Fruit fly (Drosophila melanogaster) whole organism, embryonic: ENCODE data around the gene CG13449.

Source experiments
- Adf1 ChIP-seq: fragments of 200-800 bp; sonication (Bioruptor generic); IDR thresholded peaks from 2 replicates; pipeline ENCODE4 v1.3.6; 2022; ENCODE audit warnings: missing biosample characterization, missing genetic modification characterization
- B-H2 ChIP-seq: fragments of 200-800 bp; sonication (Bioruptor generic); optimal IDR thresholded peaks from 2 replicates; lab custom pipeline; 2018; ENCODE audit warnings: missing biosample characterization, mild to moderate bottlenecking, missing genetic modification characterization
- Bgb ChIP-seq: fragments of 200-800 bp; sonication (Bioruptor generic); IDR thresholded peaks from 2 replicates; pipeline ENCODE4 v1.3.6; 2022; ENCODE audit warnings: missing biosample characterization, missing genetic modification characterization; ENCODE audit not compliant: partially characterized antibody
- CG13424 ChIP-seq: fragments of 200-800 bp; sonication (Bioruptor generic); optimal IDR thresholded peaks from 2 replicates; lab custom pipeline; 2019; ENCODE audit warnings: missing biosample characterization, mild to moderate bottlenecking, missing genetic modification characterization, moderate library complexity
- CG14965 ChIP-seq: fragments of 200-800 bp; sonication (Bioruptor generic); optimal IDR thresholded peaks from 2 replicates; lab custom pipeline; 2016; ENCODE audit warnings: missing biosample characterization, missing genetic modification characterization, borderline replicate concordance
- CG15269 ChIP-seq: fragments of 200-800 bp; sonication (Bioruptor generic); optimal IDR thresholded peaks from 2 replicates; lab custom pipeline; 2018; ENCODE audit warnings: missing biosample characterization, mild to moderate bottlenecking, missing genetic modification characterization, moderate library complexity
- CG2875 ChIP-seq: fragments of 200-800 bp; sonication (Bioruptor generic); optimal IDR thresholded peaks from 2 replicates; lab custom pipeline; 2017; ENCODE audit warnings: missing biosample characterization, mild to moderate bottlenecking, missing genetic modification characterization, missing genetic modification reagents
- CG32532 ChIP-seq: fragments of 200-800 bp; sonication (Bioruptor generic); IDR thresholded peaks from 2 replicates; pipeline ENCODE4 v1.3.6; 2022; ENCODE audit warnings: missing biosample characterization, missing genetic modification characterization
- CG32772 ChIP-seq: fragments of 200-800 bp; sonication (Bioruptor generic); IDR thresholded peaks from 2 replicates; pipeline ENCODE4 v1.3.6; 2022; ENCODE audit warnings: missing biosample characterization, missing genetic modification characterization
- CG3281 ChIP-seq: fragments of 200-800 bp; sonication (Bioruptor generic); optimal IDR thresholded peaks from 3 replicates; lab custom pipeline; 2017; ENCODE audit warnings: missing biosample characterization, mild to moderate bottlenecking, missing genetic modification characterization
- CG3847 ChIP-seq: fragments of 200-800 bp; sonication (Bioruptor generic); IDR thresholded peaks from 2 replicates; pipeline ENCODE4 v1.3.6; 2022; ENCODE audit warnings: missing biosample characterization, missing genetic modification characterization
- CG3995 ChIP-seq: fragments of 200-800 bp; sonication (Bioruptor generic); optimal IDR thresholded peaks from 3 replicates; lab custom pipeline; 2016; ENCODE audit warnings: missing biosample characterization, missing genetic modification characterization
- CG4707 ChIP-seq: fragments of 200-800 bp; sonication (Bioruptor generic); optimal IDR thresholded peaks from 2 replicates; lab custom pipeline; 2018; ENCODE audit warnings: missing biosample characterization, mild to moderate bottlenecking, missing genetic modification characterization, moderate library complexity
- CG5245 ChIP-seq: fragments of 200-800 bp; sonication (Bioruptor generic); optimal IDR thresholded peaks from 3 replicates; lab custom pipeline; 2016; ENCODE audit warnings: missing biosample characterization, missing genetic modification characterization
- CG7839 ChIP-seq: fragments of 200-800 bp; sonication (Bioruptor generic); optimal IDR thresholded peaks from 3 replicates; lab custom pipeline; 2018; ENCODE audit warnings: missing biosample characterization, mild to moderate bottlenecking, missing genetic modification characterization, moderate library complexity
- CG7987 ChIP-seq: fragments of 200-800 bp; sonication (Bioruptor generic); optimal IDR thresholded peaks from 2 replicates; lab custom pipeline; 2018; ENCODE audit warnings: missing biosample characterization, mild to moderate bottlenecking, missing genetic modification characterization, moderate library complexity
- CG9215 ChIP-seq: fragments of 200-800 bp; sonication (Bioruptor generic); IDR thresholded peaks from 2 replicates; pipeline ENCODE4 v1.3.6; 2022; ENCODE audit warnings: missing biosample characterization, missing genetic modification characterization
- CkIIα-i1 ChIP-seq: fragments of 200-800 bp; sonication (Bioruptor generic); IDR thresholded peaks from 2 replicates; pipeline ENCODE4 v1.3.6; 2022; ENCODE audit warnings: missing biosample characterization, missing genetic modification characterization
- D19B ChIP-seq: fragments of 200-800 bp; sonication (Bioruptor generic); optimal IDR thresholded peaks from 2 replicates; lab custom pipeline; 2017; ENCODE audit warnings: missing biosample characterization, mild to moderate bottlenecking, missing genetic modification characterization
- Dip2 ChIP-seq: fragments of 200-800 bp; sonication (Bioruptor generic); IDR thresholded peaks from 2 replicates; pipeline ENCODE4 v1.3.6; 2022; ENCODE audit warnings: missing biosample characterization, missing genetic modification characterization
- Dp ChIP-seq: fragments of 200-800 bp; sonication (Bioruptor generic); optimal IDR thresholded peaks from 2 replicates; lab custom pipeline; 2018; ENCODE audit warnings: missing biosample characterization, mild to moderate bottlenecking, missing genetic modification characterization, moderate library complexity
- Hr51 ChIP-seq, 2 experiments: fragments of 200-800 bp; sonication (Bioruptor generic); optimal IDR thresholded peaks; 2 replicates in 1 of 2; 3 replicates in 1 of 2; lab custom pipeline; 2016 to 2018; ENCODE audit warnings: missing biosample characterization in 2 of 2, missing genetic modification characterization in 2 of 2, mild to moderate bottlenecking in 1 of 2, moderate library complexity in 1 of 2
- Lpt ChIP-seq: fragments of >200 bp; optimal IDR thresholded peaks from 2 replicates; lab custom pipeline; 2018; ENCODE audit warnings: missing biosample characterization, missing genetic modification characterization
- MTF-1 ChIP-seq: fragments of 200-800 bp; sonication (Bioruptor generic); optimal IDR thresholded peaks from 2 replicates; lab custom pipeline; 2018; ENCODE audit warnings: missing biosample characterization, mild to moderate bottlenecking, missing genetic modification characterization, borderline replicate concordance
- Oaz ChIP-seq: fragments of 200-800 bp; sonication (Bioruptor generic); IDR thresholded peaks from 2 replicates; pipeline ENCODE4 v1.3.6; 2022; ENCODE audit warnings: missing biosample characterization, missing genetic modification characterization
- Pdp1 ChIP-seq, 2 experiments: fragments of 200-800 bp; sonication (Bioruptor generic); optimal IDR thresholded peaks; 3 replicates each; lab custom pipeline; 2016; ENCODE audit warnings: missing biosample characterization in 2 of 2, missing genetic modification characterization in 2 of 2, mild to moderate bottlenecking in 1 of 2, moderate library complexity in 1 of 2
- bbx ChIP-seq: fragments of 200-800 bp; sonication (Bioruptor generic); IDR thresholded peaks from 2 replicates; pipeline ENCODE4 v1.3.6; 2022; ENCODE audit warnings: missing biosample characterization, missing genetic modification characterization; ENCODE audit not compliant: partially characterized antibody
- br ChIP-seq: fragments of >200 bp; optimal IDR thresholded peaks from 2 replicates; lab custom pipeline; 2017
- bsh ChIP-seq, 2 experiments: fragments of 200-800 bp; sonication (Bioruptor generic); optimal IDR thresholded peaks; 2 replicates each; lab custom pipeline; 2017 to 2018; ENCODE audit warnings: mild to moderate bottlenecking in 2 of 2, missing biosample characterization in 2 of 2, missing genetic modification characterization in 2 of 2, moderate library complexity in 1 of 2
- btn ChIP-seq: fragments of 200-800 bp; sonication (Bioruptor generic); optimal IDR thresholded peaks from 2 replicates; lab custom pipeline; 2016; ENCODE audit warnings: missing biosample characterization, missing genetic modification characterization
- chm ChIP-seq: fragments of 200-800 bp; sonication (Bioruptor generic); IDR thresholded peaks from 2 replicates; pipeline ENCODE4 v1.3.6; 2022; ENCODE audit warnings: missing biosample characterization, missing genetic modification characterization
- corto ChIP-seq: fragments of 200-800 bp; sonication (Bioruptor generic); optimal IDR thresholded peaks from 2 replicates; lab custom pipeline; 2016; ENCODE audit warnings: missing biosample characterization, mild to moderate bottlenecking, missing genetic modification characterization, moderate library complexity
- dmrt99B ChIP-seq: fragments of 200-800 bp; sonication (Bioruptor generic); optimal IDR thresholded peaks from 2 replicates; lab custom pipeline; 2018; ENCODE audit warnings: missing biosample characterization, mild to moderate bottlenecking, missing genetic modification characterization, moderate library complexity
- emc ChIP-seq: fragments of 200-800 bp; sonication (Bioruptor generic); optimal IDR thresholded peaks from 2 replicates; lab custom pipeline; 2016; ENCODE audit warnings: missing biosample characterization, missing genetic modification characterization
- ken ChIP-seq: fragments of 200-800 bp; sonication (Bioruptor generic); IDR thresholded peaks from 3 replicates; pipeline ENCODE4 v1.3.6; 2022; ENCODE audit warnings: missing biosample characterization, missing genetic modification characterization
- klu ChIP-seq: fragments of 200-800 bp; sonication (Bioruptor generic); IDR thresholded peaks from 2 replicates; pipeline ENCODE4 v1.3.6; 2022; ENCODE audit warnings: missing biosample characterization, missing genetic modification characterization
- lilli ChIP-seq: fragments of 200-800 bp; sonication (Bioruptor generic); optimal IDR thresholded peaks from 3 replicates; lab custom pipeline; 2016; ENCODE audit warnings: missing biosample characterization, missing genetic modification characterization
- nerfin-2 ChIP-seq: fragments of 200-800 bp; sonication (Bioruptor generic); IDR thresholded peaks from 2 replicates; pipeline ENCODE4 v1.3.6; 2022; ENCODE audit warnings: missing biosample characterization, missing genetic modification characterization; ENCODE audit not compliant: partially characterized antibody
- pan ChIP-seq, 4 experiments: fragments of >200 bp in 3 of 4; fragments of 200-800 bp in 1 of 4; sonication (Bioruptor generic) in 1 of 4; optimal IDR thresholded peaks in 3 of 4; IDR thresholded peaks in 1 of 4; 2 replicates each; pipeline versions ENCODE4 v1.3.6 to Lab custom; 2017 to 2022; ENCODE audit warnings: missing biosample characterization in 2 of 4, missing genetic modification characterization in 2 of 4, mixed read lengths in 1 of 4
- pita ChIP-seq: fragments of 200-800 bp; sonication (Bioruptor generic); optimal IDR thresholded peaks from 2 replicates; lab custom pipeline; 2017; ENCODE audit warnings: missing biosample characterization, mild to moderate bottlenecking, missing genetic modification characterization
- sens-2 ChIP-seq: fragments of 200-800 bp; sonication (Bioruptor generic); IDR thresholded peaks from 2 replicates; pipeline ENCODE4 v1.3.6; 2022; ENCODE audit warnings: missing biosample characterization, missing genetic modification characterization
- shn ChIP-seq: fragments of 200-800 bp; sonication (Bioruptor generic); optimal IDR thresholded peaks from 3 replicates; lab custom pipeline; 2016; ENCODE audit warnings: missing biosample characterization, missing genetic modification characterization
- tll ChIP-seq, 2 experiments: fragments of 200-800 bp in 1 of 2; fragments of >200 bp in 1 of 2; sonication (Bioruptor generic) in 1 of 2; optimal IDR thresholded peaks; 2 replicates each; lab custom pipeline; 2017 to 2019; ENCODE audit warnings: missing biosample characterization in 2 of 2, missing genetic modification characterization in 2 of 2, mild to moderate bottlenecking in 1 of 2, moderate library complexity in 1 of 2
- toy ChIP-seq: fragments of 200-800 bp; sonication (Bioruptor generic); IDR thresholded peaks from 2 replicates; pipeline ENCODE4 v1.3.6; 2022; ENCODE audit warnings: missing biosample characterization, missing genetic modification characterization
- unpg ChIP-seq: fragments of 200-800 bp; sonication (Bioruptor generic); optimal IDR thresholded peaks from 3 replicates; lab custom pipeline; 2018; ENCODE audit warnings: missing biosample characterization, mild to moderate bottlenecking, missing genetic modification characterization, moderate library complexity
- wor ChIP-seq: fragments of 200-800 bp; sonication (Bioruptor generic); IDR thresholded peaks from 2 replicates; pipeline ENCODE4 v1.3.6; 2022; ENCODE audit warnings: missing biosample characterization, missing genetic modification characterization
- zen ChIP-seq: fragments of 200-800 bp; sonication (Bioruptor generic); optimal IDR thresholded peaks from 3 replicates; lab custom pipeline; 2018; ENCODE audit warnings: missing biosample characterization, mild to moderate bottlenecking, missing genetic modification characterization, moderate library complexity

Gene CG13449

DNA sequence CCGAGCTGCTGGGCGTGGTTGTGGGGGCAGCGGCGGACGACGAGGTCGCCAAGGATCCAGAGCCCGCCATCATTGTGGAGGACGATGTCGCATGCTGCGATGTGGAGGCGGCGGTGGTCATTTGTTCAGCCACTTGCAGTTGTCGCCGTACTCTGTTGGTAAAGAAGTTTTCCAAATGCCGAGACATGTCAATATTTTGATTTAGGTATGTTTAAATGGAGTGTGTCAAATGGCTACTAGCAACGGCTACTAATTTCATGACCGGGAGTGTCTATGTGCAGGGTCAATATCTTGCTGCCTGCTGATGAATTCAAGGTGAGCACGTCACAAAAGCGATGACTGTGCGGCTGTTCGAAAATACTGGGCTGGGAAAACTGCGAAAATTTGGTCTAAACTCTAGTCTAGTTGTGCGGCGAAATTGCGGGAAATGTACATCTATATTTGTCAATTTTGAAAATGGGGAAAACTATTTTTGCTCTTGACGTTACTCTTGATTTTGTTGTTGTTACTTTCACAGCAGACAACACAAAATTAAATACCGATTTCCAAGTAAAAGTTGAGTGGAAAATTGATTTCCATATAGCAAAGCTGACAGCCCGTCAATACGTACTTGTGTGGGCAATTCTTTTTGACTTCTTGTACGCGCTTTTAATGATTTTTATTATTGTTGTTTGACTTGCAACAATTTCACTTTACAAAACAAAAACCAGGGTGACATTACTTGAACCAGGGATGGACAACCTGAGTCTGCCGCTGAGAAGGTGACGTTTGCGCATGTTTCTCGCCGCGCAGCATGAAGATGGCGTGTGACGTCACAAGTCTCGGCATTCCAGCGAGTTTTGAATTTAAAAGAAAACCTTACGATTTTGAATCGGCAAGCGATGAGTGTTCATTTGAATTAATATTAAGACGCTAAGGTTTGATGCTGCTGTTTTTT is 24.9 kb downstream of the CG13449 start, which contains the start of gene CG7656 (continued):
- TF ChIP-seq ken (GFP tag; lab: Robert Waterston, UW) (peak; percentile 79), CG9215 (GFP tag; lab: Robert Waterston, UW) (peak; percentile 52), CG4707 (GFP tag; lab: Kevin White, UChicago) (peak; percentile 52), wor (no peak), CG32772 (GFP tag; lab: Robert Waterston, UW) (peak; percentile 52), MTF-1 (GFP tag; lab: Kevin White, UChicago) (peak; percentile 37), CG14965 (no peak), toy (GFP tag; lab: Robert Waterston, UW) (no peak), CG3995 (GFP tag; lab: Kevin White, UChicago) (peak; percentile 59), Lpt (GFP tag; lab: Kevin White, UChicago) (no peak), Oaz (no peak), unpg (GFP tag; lab: Kevin White, UChicago) (peak; percentile 52), sens-2 (no peak), CkIIα-i1 (no peak), CG3281 (GFP tag; lab: Kevin White, UChicago) (peak; percentile 96), Hr51 (GFP tag; optimal IDR thresholded peaks at IDR 0.05; lab: Kevin White, UChicago) (peak; percentile 4 to 82), Pdp1 (GFP tag; optimal IDR thresholded peaks at IDR 0.05; lab: Kevin White, UChicago) (peak; percentile 64 to 76), bbx (GFP tag; lab: Robert Waterston, UW) (no peak), lilli (GFP tag; lab: Kevin White, UChicago) (peak; percentile 86), pita (GFP tag; lab: Kevin White, UChicago) (no peak), shn (GFP tag; lab: Kevin White, UChicago) (peak; percentile 75), Dip2 (GFP tag; lab: Robert Waterston, UW) (no peak), CG3847 (GFP tag; lab: Robert Waterston, UW) (peak; percentile 50), dmrt99B (tag; lab: Kevin White, UChicago) (peak; percentile 50), corto (no peak), emc (peak; percentile 47), br (lab: Kevin White, UChicago) (no peak), D19B (no peak), btn (peak; percentile 62), klu (GFP tag; lab: Robert Waterston, UW) (no peak), CG7839 (no peak), chm (GFP tag; lab: Robert Waterston, UW) (peak; percentile 75), Bgb (GFP tag; lab: Robert Waterston, UW) (peak; percentile 16; the same call in 1 of the 2 replicates), tll (GFP tag; optimal IDR thresholded peaks at IDR 0.05; lab: Kevin White, UChicago) (peak in 1 of 2 experiments; percentile 36), CG7987 (peak; percentile 50), CG15269 (peak; percentile 20), CG2875 (peak; percentile 35), CG5245 (GFP tag; lab: Kevin White, UChicago) (peak; percentile 52), Dp (GFP tag; lab: Kevin White, UChicago) (peak; percentile 39), CG13424 (tag; lab: Kevin White, UChicago) (peak; percentile 35), pan (optimal IDR thresholded peaks at IDR 0.05; lab: Kevin White, UChicago) (no peak), pan (GFP tag; optimal IDR thresholded peaks at IDR 0.05 in 1 of 2, IDR thresholded peaks at IDR 0.05 in 1 of 2) (peak in 1 of 2 experiments; percentile 71), nerfin-2 (no peak), zen (tag; lab: Kevin White, UChicago) (peak; percentile 37), Adf1 (GFP tag; lab: Robert Waterston, UW) (no peak), B-H2 (GFP tag; lab: Kevin White, UChicago) (peak; percentile 84), CG32532 (peak; percentile 75), bsh (GFP tag; optimal IDR thresholded peaks at IDR 0.05; lab: Kevin White, UChicago) (peak in 1 of 2 experiments; percentile 34)
